Fruit fly (Drosophila melanogaster) whole organism, pupa: Measurements from ENCODE around the gene CG3119.

Source experiments
- CG10348 ChIP-seq: fragments of 200-800 bp; sonication (Bioruptor generic); IDR thresholded peaks from 2 replicates; pipeline ENCODE4 v1.3.6; 2022; ENCODE audit warnings: missing biosample characterization, missing genetic modification characterization
- CG12605 ChIP-seq: fragments of 200-800 bp; sonication (Bioruptor generic); IDR thresholded peaks from 2 replicates; pipeline ENCODE4 v1.3.6; 2022; ENCODE audit warnings: missing biosample characterization, missing genetic modification characterization
- CG13204 ChIP-seq: fragments of 200-800 bp; sonication (Bioruptor generic); optimal IDR thresholded peaks from 2 replicates; lab custom pipeline; 2018; ENCODE audit warnings: missing biosample characterization, mild to moderate bottlenecking, missing genetic modification characterization, moderate library complexity
- CG14655 ChIP-seq: fragments of 200-800 bp; sonication (Bioruptor generic); optimal IDR thresholded peaks from 3 replicates; lab custom pipeline; 2017; ENCODE audit warnings: mild to moderate bottlenecking, missing biosample characterization, missing genetic modification reagents, missing genetic modification characterization
- CG15710 ChIP-seq: fragments of 200-800 bp; sonication (Bioruptor generic); optimal IDR thresholded peaks from 2 replicates; lab custom pipeline; 2018; ENCODE audit warnings: missing biosample characterization, mild to moderate bottlenecking, missing genetic modification characterization, moderate library complexity
- CG17806 ChIP-seq: fragments of 200-800 bp; sonication (Bioruptor generic); optimal IDR thresholded peaks from 2 replicates; lab custom pipeline; 2018; ENCODE audit warnings: missing biosample characterization, mild to moderate bottlenecking, missing genetic modification characterization, moderate library complexity
- CG32121 ChIP-seq: fragments of 200-800 bp; sonication (Bioruptor generic); IDR thresholded peaks from 2 replicates; pipeline ENCODE4 v1.3.6; 2022; ENCODE audit warnings: missing biosample characterization, missing genetic modification characterization
- CG34367 ChIP-seq: fragments of 200-800 bp; sonication (Bioruptor generic); optimal IDR thresholded peaks from 2 replicates; lab custom pipeline; 2018; ENCODE audit warnings: missing biosample characterization, mild to moderate bottlenecking, missing genetic modification characterization
- CG4496 ChIP-seq: fragments of 200-800 bp; sonication (Bioruptor generic); IDR thresholded peaks from 3 replicates; pipeline ENCODE4 v1.3.6; 2022; ENCODE audit warnings: missing biosample characterization, missing genetic modification characterization
- CG8159 ChIP-seq: fragments of 200-800 bp; sonication (Bioruptor generic); optimal IDR thresholded peaks from 3 replicates; lab custom pipeline; 2018; ENCODE audit warnings: missing biosample characterization, mild to moderate bottlenecking, missing genetic modification characterization, moderate library complexity
- CG8301 ChIP-seq: fragments of 200-800 bp; sonication (Bioruptor generic); optimal IDR thresholded peaks from 2 replicates; lab custom pipeline; 2018; ENCODE audit warnings: missing biosample characterization, mild to moderate bottlenecking, missing genetic modification characterization
- CG9948 ChIP-seq: fragments of 200-800 bp; sonication (Bioruptor generic); optimal IDR thresholded peaks from 2 replicates; lab custom pipeline; 2018; ENCODE audit warnings: missing biosample characterization, mild to moderate bottlenecking, missing genetic modification characterization, moderate library complexity
- D1 ChIP-seq: fragments of 200-800 bp; sonication (Bioruptor generic); optimal IDR thresholded peaks from 2 replicates; lab custom pipeline; 2018; ENCODE audit warnings: missing biosample characterization, mild to moderate bottlenecking, missing genetic modification characterization, moderate library complexity
- EcR ChIP-seq: fragments of 200-800 bp; sonication (Bioruptor generic); optimal IDR thresholded peaks from 3 replicates; lab custom pipeline; 2019; ENCODE audit warnings: missing biosample characterization, missing genetic modification characterization, mild to moderate bottlenecking, moderate library complexity, missing genetic modification reagents
- Ets98B ChIP-seq: fragments of 200-800 bp; sonication (Bioruptor generic); IDR thresholded peaks from 2 replicates; pipeline ENCODE4 v1.3.6; 2022; ENCODE audit warnings: missing biosample characterization, missing genetic modification characterization
- Pif1A ChIP-seq: fragments of 200-800 bp; sonication (Bioruptor generic); optimal IDR thresholded peaks from 3 replicates; lab custom pipeline; 2016; ENCODE audit warnings: missing biosample characterization, missing genetic modification characterization
- Pif1B ChIP-seq: fragments of 200-800 bp; sonication (Bioruptor generic); optimal IDR thresholded peaks from 3 replicates; lab custom pipeline; 2016; ENCODE audit warnings: missing biosample characterization, missing genetic modification characterization
- Snoo ChIP-seq: fragments of 200-800 bp; sonication (Bioruptor generic); optimal IDR thresholded peaks from 3 replicates; lab custom pipeline; 2017; ENCODE audit warnings: missing biosample characterization, mild to moderate bottlenecking, missing genetic modification characterization, inconsistent platforms
- fd96Ca ChIP-seq: fragments of 200-800 bp; sonication (Bioruptor generic); IDR thresholded peaks from 3 replicates; pipeline ENCODE4 v1.3.6; 2022; ENCODE audit warnings: missing biosample characterization, missing genetic modification characterization
- gl ChIP-seq: fragments of 200-800 bp; sonication (Bioruptor generic); optimal IDR thresholded peaks from 2 replicates; lab custom pipeline; 2018; ENCODE audit warnings: missing biosample characterization, mild to moderate bottlenecking, missing genetic modification characterization
- rn ChIP-seq: fragments of 200-800 bp; sonication (Bioruptor generic); IDR thresholded peaks from 2 replicates; pipeline ENCODE4 v1.3.6; 2022; ENCODE audit warnings: missing biosample characterization, missing genetic modification characterization

The CG3119 gene

dm6 chr2L:2855773-2856615 is 18.4 kb upstream of the CG3119 start, which contains the start of the genes CG3104 and RpS21:
CG3104 (minus strand) TSS chr2L:2855778.
RpS21 (plus strand) TSS chr2L:2856070.
- TF ChIP-seq CG10348 (GFP tag; lab: Robert Waterston, UW) (no peak), CG34367 (peak; percentile 57), Pif1B (GFP tag; lab: Kevin White, UChicago) (peak; percentile 9), EcR (GFP tag; lab: Kevin White, UChicago) (no peak), D1 (tag; lab: Kevin White, UChicago) (no peak), CG4496 (GFP tag; lab: Robert Waterston, UW) (peak; percentile 84), CG14655 (GFP tag; lab: Kevin White, UChicago) (peak; percentile 67), CG15710 (tag; lab: Kevin White, UChicago) (peak; percentile 53), gl (tag; lab: Kevin White, UChicago) (no peak), fd96Ca (GFP tag; lab: Robert Waterston, UW) (peak; percentile 59; the same call in 2 of the 3 replicates), CG8159 (no peak), rn (GFP tag; lab: Robert Waterston, UW) (peak; percentile 63), CG32121 (GFP tag; lab: Robert Waterston, UW) (peak; percentile 36; the same call in 1 of the 2 replicates), Pif1A (GFP tag; lab: Kevin White, UChicago) (peak; percentile 54), CG8301 (tag; lab: Kevin White, UChicago) (peak; percentile 1), CG12605 (GFP tag; lab: Robert Waterston, UW) (peak; percentile 53; the same call in 1 of the 2 replicates), CG9948 (tag; lab: Kevin White, UChicago) (peak; percentile 24), CG13204 (peak; percentile 48), Ets98B (peak; percentile 60; the same call in 1 of the 2 replicates), CG17806 (peak; percentile 37), Snoo (tag; lab: Kevin White, UChicago) (peak; percentile 86)

dm6 chr2L:2855204-2855768 is 17.7 kb upstream of the CG3119 start:
- TF ChIP-seq CG8159 (peak; percentile 94), Pif1A (GFP tag; lab: Kevin White, UChicago) (no peak), Ets98B (0 out of 2 replicates have a peak, but pooled peaks have one; percentile 0), CG12605 (GFP tag; lab: Robert Waterston, UW) (no peak), CG32121 (GFP tag; lab: Robert Waterston, UW) (no peak), gl (tag; lab: Kevin White, UChicago) (no peak), CG8301 (tag; lab: Kevin White, UChicago) (no peak), CG13204 (no peak)

dm6 chr2L:2851589-2851988 is 14.0 kb upstream of the CG3119 start:
- TF ChIP-seq CG15710 (tag; lab: Kevin White, UChicago) = no peak
- TF ChIP-seq Snoo (tag; lab: Kevin White, UChicago) = no peak
- 0 out of 2 replicates have a peak, but pooled peaks have one; percentile 26 for TF ChIP-seq CG12605 (GFP tag; lab: Robert Waterston, UW)
- peak; percentile 36; the same call in 1 of the 2 replicates for TF ChIP-seq Ets98B
- TF ChIP-seq CG32121 (GFP tag; lab: Robert Waterston, UW) = peak; percentile 47; the same call in 1 of the 2 replicates
- no peak for TF ChIP-seq CG17806

DNA sequence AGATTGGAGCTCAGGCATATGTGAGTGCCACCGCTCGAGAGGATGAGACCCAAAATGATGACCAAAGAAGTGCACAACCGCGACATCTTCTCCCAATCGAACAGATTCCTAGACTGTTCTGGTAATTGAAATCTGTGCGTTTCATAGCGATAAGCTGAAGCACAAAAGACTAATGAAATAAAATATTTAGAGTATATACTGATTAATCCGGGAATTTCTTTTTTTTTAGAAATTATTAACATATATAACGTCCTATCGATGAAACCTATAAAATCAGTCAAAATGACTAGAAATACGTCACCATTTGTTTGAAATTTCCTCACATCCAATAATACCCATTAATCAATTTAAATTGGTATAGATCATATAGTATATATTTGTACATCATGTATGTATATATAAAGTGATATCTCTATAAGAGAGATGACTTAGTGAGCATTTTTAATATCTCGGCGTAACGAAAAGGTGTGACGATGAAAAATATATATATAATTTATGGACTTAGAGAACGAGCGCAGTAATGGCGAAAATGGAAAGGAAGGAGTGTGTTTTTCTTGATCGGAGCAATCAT is 9.6 kb upstream of the CG3119 start, which contains the start of the genes CG3117 and CG2983:
TSS of gene CG3117 (minus strand) at position 101 of the 571 bp plus-strand sequence.
TSS of gene CG2983 (plus strand) at position 521 of the 571 bp plus-strand sequence.
- TF ChIP-seq CG14655 (GFP tag; lab: Kevin White, UChicago) (no peak), CG8159 (no peak), D1 (tag; lab: Kevin White, UChicago) (no peak)

- TF ChIP-seq CG13204 (no peak), CG34367 (no peak), CG8301 (tag; lab: Kevin White, UChicago) (no peak), CG14655 (GFP tag; lab: Kevin White, UChicago) (no peak)
Observed at dm6 chr2L:2845634-2846033, 8.0 kb upstream of the CG3119 start, which contains the start of gene CG18557. CG18557 (minus strand) TSS chr2L:2845734.

DNA sequence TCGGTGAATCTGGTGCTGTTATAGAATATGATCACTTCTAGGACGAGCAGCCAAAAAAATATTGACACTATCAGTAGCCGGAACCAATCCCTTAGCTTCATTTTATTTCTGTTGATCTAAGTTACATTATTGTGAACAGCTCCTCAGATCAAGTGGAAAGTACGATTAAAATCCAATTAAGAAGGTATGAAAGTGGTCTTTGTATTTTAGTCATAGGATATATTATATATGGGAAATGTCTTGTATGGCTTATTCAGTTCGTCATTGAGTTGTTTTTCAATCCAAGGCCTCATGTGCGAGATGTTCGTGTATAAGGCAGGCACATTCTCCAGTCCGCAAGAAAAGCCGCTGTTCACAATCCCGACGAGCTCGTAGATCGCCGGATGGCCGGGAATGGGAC is 6.8 kb upstream of the CG3119 start, which contains the start of gene CG18558:
TSS of gene CG18558 (minus strand) at position 101 of the 400 bp plus-strand sequence.
- TF ChIP-seq CG8159 (no peak), CG14655 (GFP tag; lab: Kevin White, UChicago) (no peak), Snoo (tag; lab: Kevin White, UChicago) (no peak), gl (tag; lab: Kevin White, UChicago) (no peak), Pif1A (GFP tag; lab: Kevin White, UChicago) (no peak), CG9948 (tag; lab: Kevin White, UChicago) (no peak), CG8301 (tag; lab: Kevin White, UChicago) (no peak), CG17806 (no peak)
- TF ChIP-seq, all 21 proteins: peak for 0
